Fruit fly (Drosophila melanogaster): ENCODE results near the gene Task7.

Task7 gene

DNA sequence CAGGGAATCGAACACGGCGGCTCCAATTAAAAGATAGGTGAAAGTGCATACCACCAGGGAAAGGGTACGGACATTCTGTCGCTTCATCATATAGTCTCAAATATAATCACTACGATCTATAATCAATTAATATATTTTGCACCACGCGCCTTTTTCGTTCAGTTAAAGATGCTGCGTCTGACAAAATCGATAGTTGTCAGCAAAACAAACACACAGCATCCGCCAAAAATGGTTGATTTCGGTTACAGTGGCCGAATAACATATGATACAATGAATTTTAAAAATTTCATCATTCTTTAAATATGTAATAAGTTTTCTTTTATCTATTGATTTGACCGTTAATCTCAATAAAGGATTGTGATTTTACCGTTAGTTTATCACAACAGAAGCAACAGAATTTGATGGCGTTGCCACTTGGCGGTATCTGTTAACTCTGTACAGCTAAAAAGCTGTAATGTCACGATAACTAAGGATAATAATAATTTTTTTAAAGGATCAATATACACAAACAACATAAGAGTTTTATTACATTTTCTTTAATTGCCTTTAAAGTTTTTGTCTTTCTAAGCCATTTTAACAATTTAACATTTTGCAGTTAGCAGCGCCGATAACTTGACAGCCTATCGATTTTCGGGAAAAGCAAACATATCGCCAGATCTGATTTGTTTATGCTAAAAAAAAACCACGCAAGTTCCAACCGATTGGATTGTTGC lies at the start of gene Task7, which contains the start of gene alpha-Man-IIa:
Gene Task7 (minus strand): TSS at position 366 of the 713 bp plus-strand sequence.
Gene alpha-Man-IIa (plus strand): TSS at position 621 of the 713 bp plus-strand sequence.
- TF ChIP-seq psq (optimal IDR thresholded peaks at IDR 0.05), result no peak
- TF ChIP-seq h (optimal IDR thresholded peaks at IDR 0.05), result no peak
- no peak for TF ChIP-seq insv (optimal IDR thresholded peaks at IDR 0.05)
- TF ChIP-seq ttk (optimal IDR thresholded peaks at IDR 0.05), result no peak
- TF ChIP-seq Sin3A (optimal IDR thresholded peaks at IDR 0.05), result no peak
- no peak for TF ChIP-seq Myc (optimal IDR thresholded peaks at IDR 0.05)

- no peak for TF ChIP-seq ttk (optimal IDR thresholded peaks at IDR 0.05)
- TF ChIP-seq Sin3A (optimal IDR thresholded peaks at IDR 0.05), result no peak
- no peak for TF ChIP-seq h (optimal IDR thresholded peaks at IDR 0.05)
- TF ChIP-seq Myc (optimal IDR thresholded peaks at IDR 0.05), result no peak
- TF ChIP-seq insv (optimal IDR thresholded peaks at IDR 0.05), result no peak
- TF ChIP-seq psq (optimal IDR thresholded peaks at IDR 0.05), result no peak
Observed at dm6 chr3R:9460488-9461150, 48.5 kb upstream of the Task7 start, which contains the start of gene GstZ2. Gene GstZ2, minus strand, starts transcription at chr3R:9460652.

dm6 chr3R:9459385-9460285 lies 47.5 kb upstream of the Task7 start:
- TF ChIP-seq psq (optimal IDR thresholded peaks at IDR 0.05), result no peak
- no peak for TF ChIP-seq ttk (optimal IDR thresholded peaks at IDR 0.05)
- TF ChIP-seq h (optimal IDR thresholded peaks at IDR 0.05), result no peak
- no peak for TF ChIP-seq Sin3A (optimal IDR thresholded peaks at IDR 0.05)
- no peak for TF ChIP-seq insv (optimal IDR thresholded peaks at IDR 0.05)
- no peak for TF ChIP-seq Myc (optimal IDR thresholded peaks at IDR 0.05)

DNA sequence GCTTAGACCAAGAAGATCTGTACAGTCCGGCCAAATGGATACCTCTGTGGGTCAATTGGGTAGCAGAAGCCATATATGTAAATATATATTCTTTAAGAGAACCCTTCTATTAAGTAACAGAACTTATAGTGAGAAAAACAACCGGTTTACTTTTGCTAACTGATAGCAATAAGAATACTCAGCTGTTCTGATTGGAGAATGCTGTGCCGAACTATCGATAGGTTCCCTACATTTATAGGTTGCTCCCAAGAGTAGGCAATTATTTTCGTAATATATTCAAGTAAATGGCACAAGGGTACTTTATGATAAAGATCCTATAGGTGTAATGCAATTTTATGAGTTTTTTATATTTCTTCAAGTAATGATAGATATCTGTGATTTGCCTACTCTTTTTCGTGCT lies 44.3 kb upstream of the Task7 start, which contains the start of gene GstZ1:
Gene GstZ1 (minus strand): TSS at position 174 of the 400 bp plus-strand sequence.
- TF ChIP-seq ttk (optimal IDR thresholded peaks at IDR 0.05) (no peak), Sin3A (optimal IDR thresholded peaks at IDR 0.05) (no peak), h (optimal IDR thresholded peaks at IDR 0.05) (no peak), Myc (optimal IDR thresholded peaks at IDR 0.05) (no peak), psq (optimal IDR thresholded peaks at IDR 0.05) (no peak), insv (optimal IDR thresholded peaks at IDR 0.05) (no peak)

dm6 chr3R:9454980-9455379 lies 42.9 kb upstream of the Task7 start:
- TF ChIP-seq Sin3A (optimal IDR thresholded peaks at IDR 0.05) (no peak), h (optimal IDR thresholded peaks at IDR 0.05) (no peak), insv (optimal IDR thresholded peaks at IDR 0.05) (no peak), ttk (optimal IDR thresholded peaks at IDR 0.05) (no peak), psq (optimal IDR thresholded peaks at IDR 0.05) (no peak), Myc (optimal IDR thresholded peaks at IDR 0.05) (no peak)

DNA sequence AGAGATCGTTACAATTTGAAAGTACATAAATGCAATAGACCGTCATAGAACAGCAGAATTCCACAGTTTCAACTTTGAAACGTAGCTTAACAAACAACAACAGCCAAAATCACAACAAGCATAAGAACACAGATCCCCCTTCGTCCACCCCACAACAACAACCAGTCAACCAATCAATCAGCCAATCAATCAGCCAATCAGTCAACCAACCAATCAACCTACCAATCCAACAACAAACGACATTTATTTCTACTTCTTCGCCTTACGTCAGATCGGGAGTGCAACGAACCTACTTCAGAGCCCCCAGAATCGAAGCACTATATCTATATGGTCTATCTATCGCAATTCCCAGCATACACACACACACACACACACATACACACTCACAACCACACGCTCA lies 38.6 kb upstream of the Task7 start:
- TF ChIP-seq h (optimal IDR thresholded peaks at IDR 0.05) (no peak), psq (optimal IDR thresholded peaks at IDR 0.05) (no peak), insv (optimal IDR thresholded peaks at IDR 0.05) (no peak), Myc (optimal IDR thresholded peaks at IDR 0.05) (no peak), Sin3A (optimal IDR thresholded peaks at IDR 0.05) (no peak), ttk (optimal IDR thresholded peaks at IDR 0.05) (no peak)

DNA sequence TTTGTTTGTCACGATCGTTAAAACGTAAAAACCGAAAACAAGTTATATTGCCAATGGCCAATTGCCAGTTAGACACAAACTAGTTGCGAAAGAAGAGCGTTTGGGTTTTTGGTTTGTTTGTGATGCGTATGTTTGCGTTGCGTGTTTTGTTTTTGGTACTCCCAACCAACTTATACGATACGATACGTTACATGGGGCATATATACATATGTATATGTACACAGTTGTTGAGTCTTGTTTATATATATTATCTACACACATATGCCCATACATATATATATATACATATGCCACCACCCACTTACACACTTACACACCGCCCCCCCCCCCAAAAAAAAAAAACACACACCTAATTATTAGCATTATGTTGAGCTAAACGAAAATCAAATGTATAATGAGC lies 36.2 kb upstream of the Task7 start:
- TF ChIP-seq Sin3A (optimal IDR thresholded peaks at IDR 0.05) (no peak), ttk (optimal IDR thresholded peaks at IDR 0.05) (no peak)

dm6 chr3R:9441996-9442395 lies 29.9 kb upstream of the Task7 start:
- TF ChIP-seq insv (optimal IDR thresholded peaks at IDR 0.05) (no peak), Sin3A (optimal IDR thresholded peaks at IDR 0.05) (no peak)

- no peak for TF ChIP-seq psq (optimal IDR thresholded peaks at IDR 0.05)
- no peak for TF ChIP-seq Myc (optimal IDR thresholded peaks at IDR 0.05)
- no peak for TF ChIP-seq ttk (optimal IDR thresholded peaks at IDR 0.05)
- no peak for TF ChIP-seq Sin3A (optimal IDR thresholded peaks at IDR 0.05)
- TF ChIP-seq insv (optimal IDR thresholded peaks at IDR 0.05), result no peak
- no peak for TF ChIP-seq h (optimal IDR thresholded peaks at IDR 0.05)
Observed at dm6 chr3R:9441134-9441533, 29.0 kb upstream of the Task7 start.

DNA sequence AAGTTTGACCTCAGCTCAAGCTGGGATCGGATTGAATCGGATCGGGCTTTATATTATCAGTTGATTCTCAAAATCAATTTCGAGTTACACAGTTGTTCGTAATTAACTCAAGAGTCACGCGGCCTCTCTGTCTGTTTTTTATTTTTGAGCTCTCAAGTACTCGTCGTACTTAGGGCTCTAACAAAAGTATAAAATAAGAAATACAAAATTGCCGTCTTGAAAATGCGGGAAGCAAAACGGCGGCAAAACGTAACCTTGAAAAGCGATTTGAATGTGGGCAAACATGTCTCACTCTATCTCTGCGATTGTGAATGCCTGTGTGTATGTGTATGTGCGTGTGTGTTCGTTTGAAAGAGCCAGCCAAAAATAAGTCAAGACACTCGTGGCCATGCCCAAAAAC lies 25.5 kb upstream of the Task7 start:
- TF ChIP-seq Sin3A (optimal IDR thresholded peaks at IDR 0.05), result no peak
- TF ChIP-seq psq (optimal IDR thresholded peaks at IDR 0.05), result no peak
- no peak for TF ChIP-seq insv (optimal IDR thresholded peaks at IDR 0.05)
- TF ChIP-seq h (optimal IDR thresholded peaks at IDR 0.05), result no peak
- no peak for TF ChIP-seq ttk (optimal IDR thresholded peaks at IDR 0.05)
- no peak for TF ChIP-seq Myc (optimal IDR thresholded peaks at IDR 0.05)

DNA sequence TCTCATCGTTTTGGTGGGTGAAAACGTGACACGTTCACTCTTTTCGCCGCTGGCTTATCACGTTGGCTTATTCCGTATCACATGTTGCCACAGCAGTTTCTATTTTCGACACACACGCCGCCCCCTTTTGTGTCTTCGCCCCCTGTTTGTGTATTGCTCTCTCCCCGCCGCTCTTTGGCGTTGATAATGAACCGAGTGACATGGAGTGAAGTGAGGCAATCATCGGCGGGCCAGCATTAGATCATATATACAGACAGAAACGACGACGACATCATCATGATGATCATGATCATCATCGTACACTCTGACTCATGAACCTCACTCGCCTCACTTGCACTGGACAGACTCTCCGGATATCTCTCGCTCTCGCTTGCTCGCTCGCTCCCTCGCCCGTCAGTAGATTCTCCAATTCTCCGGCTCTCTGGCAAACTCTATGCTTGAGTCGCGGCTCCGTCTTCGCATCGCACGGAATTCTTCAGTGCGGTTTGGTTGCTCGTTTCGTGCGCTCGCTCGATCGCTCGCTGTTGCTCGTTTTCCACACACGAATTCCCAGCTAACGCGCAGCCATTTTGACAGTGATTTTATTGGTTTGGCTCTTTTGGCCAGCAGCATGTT lies 24.4 kb upstream of the Task7 start:
- TF ChIP-seq h (optimal IDR thresholded peaks at IDR 0.05) (no peak), Myc (optimal IDR thresholded peaks at IDR 0.05) (no peak), psq (optimal IDR thresholded peaks at IDR 0.05) (no peak), Sin3A (optimal IDR thresholded peaks at IDR 0.05) (no peak), insv (optimal IDR thresholded peaks at IDR 0.05) (no peak), ttk (optimal IDR thresholded peaks at IDR 0.05) (no peak)

Data from Kc167 (cell line).